Fruit fly (Drosophila melanogaster) whole organism, embryonic: ENCODE results near the gene Rab8.
A peak's percentile ranks its signal among the peaks of the same experiment; 100 is the strongest.

Source experiments
- CG31441 ChIP-seq: fragments of 200-800 bp; sonication (Bioruptor generic); IDR thresholded peaks from 2 replicates; pipeline ENCODE4 v1.3.6; 2022; ENCODE audit warnings: missing biosample characterization, missing genetic modification characterization
- CG5245 ChIP-seq: fragments of 200-800 bp; sonication (Bioruptor generic); optimal IDR thresholded peaks from 3 replicates; lab custom pipeline; 2016; ENCODE audit warnings: missing biosample characterization, missing genetic modification characterization
- CG7556 ChIP-seq: fragments of 200-800 bp; sonication (Bioruptor generic); optimal IDR thresholded peaks from 2 replicates; lab custom pipeline; 2017; ENCODE audit warnings: missing biosample characterization, mild to moderate bottlenecking, missing genetic modification characterization
- CG7745 ChIP-seq: fragments of 200-800 bp; sonication (Bioruptor generic); optimal IDR thresholded peaks from 2 replicates; lab custom pipeline; 2018; ENCODE audit warnings: missing biosample characterization, mild to moderate bottlenecking, missing genetic modification characterization, moderate library complexity
- Ptx1 ChIP-seq: fragments of 200-800 bp; sonication (Bioruptor generic); IDR thresholded peaks from 2 replicates; pipeline ENCODE4 v1.3.6; 2022; ENCODE audit warnings: missing biosample characterization, missing genetic modification characterization
- ato ChIP-seq: fragments of 200-800 bp; sonication (Bioruptor generic); IDR thresholded peaks from 2 replicates; pipeline ENCODE4 v1.3.6; 2022; ENCODE audit warnings: missing biosample characterization, missing genetic modification characterization; ENCODE audit not compliant: partially characterized antibody
- cg ChIP-seq: fragments of 200-800 bp; sonication (Bioruptor generic); optimal IDR thresholded peaks from 3 replicates; lab custom pipeline; 2019; ENCODE audit warnings: missing biosample characterization, mild to moderate bottlenecking, missing genetic modification characterization, moderate library complexity
- corto ChIP-seq: fragments of 200-800 bp; sonication (Bioruptor generic); optimal IDR thresholded peaks from 2 replicates; lab custom pipeline; 2016; ENCODE audit warnings: missing biosample characterization, mild to moderate bottlenecking, missing genetic modification characterization, moderate library complexity
- esg ChIP-seq: fragments of 200-800 bp; sonication (Bioruptor generic); conservative IDR thresholded peaks from 2 replicates; pipeline ENCODE4 v1.3.6; 2022; ENCODE audit warnings: missing biosample characterization, missing genetic modification characterization
- kay ChIP-seq: fragments of 200-800 bp; sonication (Bioruptor generic); optimal IDR thresholded peaks from 2 replicates; lab custom pipeline; 2016; ENCODE audit warnings: missing biosample characterization, missing genetic modification characterization
- onecut ChIP-seq: fragments of 200-800 bp; sonication (Bioruptor generic); IDR thresholded peaks from 2 replicates; pipeline ENCODE4 v1.3.6; 2022; ENCODE audit warnings: missing biosample characterization, missing genetic modification characterization
- wor ChIP-seq: fragments of 200-800 bp; sonication (Bioruptor generic); IDR thresholded peaks from 2 replicates; pipeline ENCODE4 v1.3.6; 2022; ENCODE audit warnings: missing biosample characterization, missing genetic modification characterization

dm6 chr3L:19906780-19907705, 36.2 kb upstream of the Rab8 start:
- TF ChIP-seq CG5245 (GFP tag; lab: Kevin White, UChicago) = peak; percentile 57
- TF ChIP-seq Ptx1 (GFP tag; lab: Robert Waterston, UW) = no peak
- TF ChIP-seq corto (GFP tag; lab: Kevin White, UChicago) = no peak
- TF ChIP-seq ato (GFP tag; lab: Robert Waterston, UW) = no peak
- TF ChIP-seq cg (GFP tag; lab: Kevin White, UChicago) = peak; percentile 89
- TF ChIP-seq CG7745 (tag; lab: Kevin White, UChicago) = peak; percentile 26
- peak; percentile 57; the same call in 1 of the 2 replicates for TF ChIP-seq onecut
- no peak for TF ChIP-seq esg (GFP tag; lab: Robert Waterston, UW)
- peak; percentile 27; the same call in 1 of the 2 replicates for TF ChIP-seq CG31441
- TF ChIP-seq kay = peak; percentile 70
- TF ChIP-seq CG7556 (GFP tag; lab: Kevin White, UChicago) = peak; percentile 67
- no peak for TF ChIP-seq wor (GFP tag; lab: Robert Waterston, UW)
